Worm (Caenorhabditis elegans): ENCODE data around the gene B0393.4.

DNA sequence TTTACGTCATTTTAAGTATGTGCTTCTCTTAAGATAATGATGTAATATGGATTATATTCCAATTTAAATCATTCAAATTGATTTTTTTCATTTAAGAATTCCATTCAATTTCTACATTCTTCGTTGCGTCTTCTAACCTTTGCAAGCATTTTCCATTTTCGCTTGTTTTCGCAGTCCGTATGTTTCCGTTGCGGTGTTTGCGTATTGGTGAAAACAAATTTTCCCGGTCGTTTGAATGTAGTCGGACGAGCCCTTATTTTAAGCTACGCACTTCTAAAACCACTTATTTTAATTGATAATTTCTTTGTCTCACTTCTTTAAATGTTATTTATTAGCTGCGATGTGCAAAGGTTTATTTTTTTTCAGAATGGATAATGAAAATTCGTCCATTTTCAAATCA is 22.3 kb upstream of the B0393.4 start, which contains the start of gene mel-28:
- TF ChIP-seq ama-1 (optimal IDR thresholded peaks at IDR 0.05) (no peak), C38D4.7 (GFP tag; optimal IDR thresholded peaks at IDR 0.05) (no peak), elt-2 (tag; optimal IDR thresholded peaks at IDR 0.05) (no peak), pax-1 (tag; optimal IDR thresholded peaks at IDR 0.05) (no peak), unc-86 (tag; optimal IDR thresholded peaks at IDR 0.05) (no peak), rnt-1 (tag; optimal IDR thresholded peaks at IDR 0.05) (no peak), ttx-3 (tag; optimal IDR thresholded peaks at IDR 0.05) (no peak), ceh-9 (tag; optimal IDR thresholded peaks at IDR 0.05) (no peak), nhr-11 (tag; optimal IDR thresholded peaks at IDR 0.05) (no peak), eyg-1 (tag; optimal IDR thresholded peaks at IDR 0.05) (no peak), unc-42 (tag; optimal IDR thresholded peaks at IDR 0.05) (no peak), hlh-6 (tag; optimal IDR thresholded peaks at IDR 0.05) (no peak), ceh-18 (tag; optimal IDR thresholded peaks at IDR 0.05) (no peak), pha-4 (tag; optimal IDR thresholded peaks at IDR 0.05) (no peak)
